Fruit fly (Drosophila melanogaster) whole organism, wandering third instar larva: ENCODE results near the gene tctn.

Experiments
- Abd-B ChIP-seq: fragments of >200 bp; optimal IDR thresholded peaks from 2 replicates; lab custom pipeline; 2017; ENCODE audit warnings: missing biosample characterization, missing genetic modification characterization
- CG32264 ChIP-seq: fragments of 200-800 bp; sonication (Bioruptor generic); optimal IDR thresholded peaks from 2 replicates; lab custom pipeline; 2016; ENCODE audit warnings: missing biosample characterization, missing genetic modification characterization
- CG9705 ChIP-seq: fragments of 200-800 bp; sonication (Bioruptor generic); optimal IDR thresholded peaks from 2 replicates; lab custom pipeline; 2018; ENCODE audit warnings: missing biosample characterization, mild to moderate bottlenecking, missing genetic modification characterization
- CrebA ChIP-seq: fragments of 200-800 bp; sonication (Bioruptor generic); optimal IDR thresholded peaks from 2 replicates; lab custom pipeline; 2016; ENCODE audit warnings: missing biosample characterization, mild to moderate bottlenecking, missing genetic modification characterization, borderline replicate concordance
- Dfd ChIP-seq: fragments of >200 bp; optimal IDR thresholded peaks from 2 replicates; lab custom pipeline; 2017; ENCODE audit warnings: missing biosample characterization, missing genetic modification characterization
- Dif ChIP-seq: fragments of 200-275, 200-300 bp; sonication (Bioruptor generic); optimal IDR thresholded peaks from 2 replicates; lab custom pipeline; 2018; ENCODE audit warnings: missing biosample characterization, missing genetic modification characterization; ENCODE audit not compliant: partially characterized antibody
- GATAd ChIP-seq: sonication (Bioruptor generic); optimal IDR thresholded peaks from 2 replicates; lab custom pipeline; 2016; ENCODE audit warnings: missing biosample characterization, missing genetic modification characterization
- HLH106 ChIP-seq: fragments of 200-800 bp; optimal IDR thresholded peaks from 3 replicates; lab custom pipeline; 2019; ENCODE audit warnings: missing biosample characterization, mild to moderate bottlenecking, missing genetic modification characterization, moderate library complexity
- Hr78 ChIP-seq: fragments of >200 bp; optimal IDR thresholded peaks from 2 replicates; lab custom pipeline; 2017; ENCODE audit warnings: missing biosample characterization, missing genetic modification characterization
- Hr83 ChIP-seq: fragments of 200-300 bp; sonication (Bioruptor generic); optimal IDR thresholded peaks from 2 replicates; lab custom pipeline; 2016; ENCODE audit warnings: missing biosample characterization, mild to moderate bottlenecking, missing genetic modification characterization, moderate library complexity; ENCODE audit not compliant: poor library complexity, severe bottlenecking
- Jra ChIP-seq: sonication (Bioruptor generic); optimal IDR thresholded peaks from 2 replicates; lab custom pipeline; 2016; ENCODE audit warnings: missing biosample characterization, missing genetic modification characterization
- Mio ChIP-seq: sonication (Bioruptor generic); optimal IDR thresholded peaks from 2 replicates; lab custom pipeline; 2016; ENCODE audit warnings: missing biosample characterization, missing genetic modification characterization
- Myc ChIP-seq: fragments of >200 bp; optimal IDR thresholded peaks from 2 replicates; lab custom pipeline; 2017
- N ChIP-seq: fragments of >200 bp; optimal IDR thresholded peaks from 2 replicates; lab custom pipeline; 2018; ENCODE audit warnings: missing biosample characterization, missing external identifiers, missing genetic modification characterization
- Rel ChIP-seq, 2 experiments: fragments of 200-800 bp; sonication (Bioruptor generic) in 1 of 2; optimal IDR thresholded peaks; 2 replicates in 1 of 2; 3 replicates in 1 of 2; lab custom pipeline; 2016 to 2019; ENCODE audit warnings: mild to moderate bottlenecking in 2 of 2, missing biosample characterization in 2 of 2, missing genetic modification characterization in 2 of 2, moderate library complexity in 1 of 2
- Sp1 ChIP-seq: fragments of 200-800 bp; sonication (Bioruptor generic); optimal IDR thresholded peaks from 3 replicates; lab custom pipeline; 2019; ENCODE audit warnings: missing biosample characterization, mild to moderate bottlenecking, missing genetic modification characterization, moderate library complexity
- Vsx2 ChIP-seq: fragments of 200-300, 225-300 bp; sonication (Bioruptor generic); optimal IDR thresholded peaks from 2 replicates; lab custom pipeline; 2018; ENCODE audit warnings: missing biosample characterization, missing genetic modification characterization; ENCODE audit not compliant: partially characterized antibody
- br ChIP-seq: fragments of 200-800 bp; sonication (Bioruptor generic); optimal IDR thresholded peaks from 2 replicates; lab custom pipeline; 2016; ENCODE audit warnings: missing biosample characterization, missing genetic modification characterization
- brk ChIP-seq: fragments of 200-800 bp; sonication (Bioruptor generic); optimal IDR thresholded peaks from 2 replicates; lab custom pipeline; 2016; ENCODE audit warnings: missing biosample characterization, mild to moderate bottlenecking, missing genetic modification characterization
- dl ChIP-seq, 2 experiments: fragments of 175-275, 200-275 bp in 1 of 2; fragments of 200-275 bp in 1 of 2; sonication (Bioruptor generic); optimal IDR thresholded peaks; lab custom pipeline; 2018; ENCODE audit warnings: mild to moderate bottlenecking in 2 of 2, missing biosample characterization in 2 of 2, missing genetic modification characterization in 2 of 2, moderate library complexity in 2 of 2; ENCODE audit not compliant: partially characterized antibody in 2 of 2, insufficient read depth in 1 of 2
- dmrt93B ChIP-seq: fragments of 200-800 bp; sonication (Bioruptor generic); optimal IDR thresholded peaks from 2 replicates; lab custom pipeline; 2018; ENCODE audit warnings: missing biosample characterization, mild to moderate bottlenecking, missing genetic modification characterization
- dsf ChIP-seq: sonication (Bioruptor generic); optimal IDR thresholded peaks from 2 replicates; lab custom pipeline; 2016; ENCODE audit warnings: missing biosample characterization, missing genetic modification characterization, borderline replicate concordance
- ey ChIP-seq: fragments of 200-800 bp; sonication (Bioruptor generic); optimal IDR thresholded peaks from 2 replicates; lab custom pipeline; 2016; ENCODE audit warnings: missing biosample characterization, missing genetic modification characterization
- foxo ChIP-seq, 2 experiments: fragments of 200-800 bp; sonication (Bioruptor generic); optimal IDR thresholded peaks; 2 replicates in 1 of 2; 3 replicates in 1 of 2; lab custom pipeline; 2016 to 2017; ENCODE audit warnings: missing biosample characterization in 2 of 2, missing genetic modification characterization in 2 of 2
- fru ChIP-seq: fragments of 200-800 bp; sonication (Bioruptor generic); optimal IDR thresholded peaks from 3 replicates; lab custom pipeline; 2016; ENCODE audit warnings: missing biosample characterization, mild to moderate bottlenecking, missing genetic modification characterization
- h ChIP-seq: fragments of 200-800 bp; sonication (Bioruptor generic); optimal IDR thresholded peaks from 3 replicates; lab custom pipeline; 2016; ENCODE audit warnings: missing biosample characterization, mild to moderate bottlenecking, missing genetic modification characterization
- jim ChIP-seq: fragments of 175-275, 200-325 bp; sonication (Bioruptor generic); optimal IDR thresholded peaks from 2 replicates; lab custom pipeline; 2016; ENCODE audit warnings: missing biosample characterization, mild to moderate bottlenecking, missing genetic modification characterization
- lola ChIP-seq: fragments of >200 bp; optimal IDR thresholded peaks from 2 replicates; lab custom pipeline; 2017; ENCODE audit warnings: missing biosample characterization, missing genetic modification characterization
- psq ChIP-seq: fragments of 200-800 bp; sonication (Bioruptor generic); optimal IDR thresholded peaks from 3 replicates; lab custom pipeline; 2017; ENCODE audit warnings: missing biosample characterization, mild to moderate bottlenecking, missing genetic modification characterization, moderate library complexity
- sage ChIP-seq: fragments of 200-800 bp; sonication (Bioruptor generic); optimal IDR thresholded peaks from 2 replicates; lab custom pipeline; 2016; ENCODE audit warnings: missing biosample characterization, mild to moderate bottlenecking, missing genetic modification characterization
- sv ChIP-seq: fragments of 200-800 bp; sonication (Bioruptor generic); optimal IDR thresholded peaks from 3 replicates; lab custom pipeline; 2016; ENCODE audit warnings: missing biosample characterization, missing genetic modification characterization
- tai ChIP-seq: sonication (Bioruptor generic); optimal IDR thresholded peaks from 2 replicates; lab custom pipeline; 2016; ENCODE audit warnings: missing biosample characterization, missing genetic modification characterization
- woc ChIP-seq: sonication (Bioruptor generic); optimal IDR thresholded peaks from 2 replicates; lab custom pipeline; 2016; ENCODE audit warnings: missing biosample characterization, mild to moderate bottlenecking, missing genetic modification characterization

The tctn gene

DNA sequence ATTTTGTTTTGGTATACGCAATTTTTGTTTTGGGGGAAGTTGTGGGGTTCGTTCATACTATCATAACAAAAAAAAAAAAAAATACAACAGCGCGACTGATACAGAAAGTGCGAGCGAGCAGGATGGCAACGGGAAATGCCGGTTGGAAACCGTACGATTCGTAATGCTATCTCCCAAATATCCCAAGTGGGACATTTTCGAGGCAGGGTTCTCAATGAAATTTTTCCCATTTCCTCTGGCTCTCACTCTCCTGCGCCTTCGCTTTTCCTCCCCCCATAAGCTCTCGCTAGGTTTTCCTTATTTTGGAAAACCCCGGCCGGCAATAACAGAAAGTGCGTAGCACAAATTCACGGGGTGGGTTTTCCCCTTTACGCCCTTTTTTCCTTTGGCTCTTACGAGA is 38.2 kb downstream of the tctn start:
- TF ChIP-seq ey = no peak
- no peak for TF ChIP-seq h (GFP tag; lab: Kevin White, UChicago)
- TF ChIP-seq CrebA (GFP tag; lab: Kevin White, UChicago) = no peak
- TF ChIP-seq dsf = no peak
- no peak for TF ChIP-seq psq
- TF ChIP-seq CG32264 (GFP tag; lab: Kevin White, UChicago) = no peak
- no peak for TF ChIP-seq lola (GFP tag; lab: Kevin White, UChicago)
- TF ChIP-seq GATAd (GFP tag; lab: Kevin White, UChicago) = no peak
- TF ChIP-seq Hr78 = no peak
- no peak for TF ChIP-seq foxo (GFP tag; optimal IDR thresholded peaks at IDR 0.05; lab: Kevin White, UChicago)
- TF ChIP-seq woc (GFP tag; lab: Kevin White, UChicago) = no peak
- no peak for TF ChIP-seq br (GFP tag; lab: Kevin White, UChicago)
- TF ChIP-seq fru (GFP tag; lab: Kevin White, UChicago) = no peak
- TF ChIP-seq jim (GFP tag; lab: Kevin White, UChicago) = no peak
- TF ChIP-seq dmrt93B = no peak
- TF ChIP-seq sv = no peak
- no peak for TF ChIP-seq Jra (GFP tag; lab: Kevin White, UChicago)

- TF ChIP-seq Dfd = peak; percentile 29
- no peak for TF ChIP-seq CG32264 (GFP tag; lab: Kevin White, UChicago)
Measured at dm6 chr2L:6090786-6091716, 39.4 kb downstream of the tctn start, which contains the start of gene CG45075. CG45075 (plus strand) TSS chr2L:6091412.

dm6 chr2L:6090365-6090764 is 40.1 kb downstream of the tctn start:
- TF ChIP-seq GATAd (GFP tag; lab: Kevin White, UChicago) = no peak
- TF ChIP-seq Rel (GFP tag; optimal IDR thresholded peaks at IDR 0.05; lab: Kevin White, UChicago) = no peak
- peak; percentile 82 for TF ChIP-seq Rel (tag; optimal IDR thresholded peaks at IDR 0.05; lab: Kevin White, UChicago)
- TF ChIP-seq, all 38 proteins: peak for 1

DNA sequence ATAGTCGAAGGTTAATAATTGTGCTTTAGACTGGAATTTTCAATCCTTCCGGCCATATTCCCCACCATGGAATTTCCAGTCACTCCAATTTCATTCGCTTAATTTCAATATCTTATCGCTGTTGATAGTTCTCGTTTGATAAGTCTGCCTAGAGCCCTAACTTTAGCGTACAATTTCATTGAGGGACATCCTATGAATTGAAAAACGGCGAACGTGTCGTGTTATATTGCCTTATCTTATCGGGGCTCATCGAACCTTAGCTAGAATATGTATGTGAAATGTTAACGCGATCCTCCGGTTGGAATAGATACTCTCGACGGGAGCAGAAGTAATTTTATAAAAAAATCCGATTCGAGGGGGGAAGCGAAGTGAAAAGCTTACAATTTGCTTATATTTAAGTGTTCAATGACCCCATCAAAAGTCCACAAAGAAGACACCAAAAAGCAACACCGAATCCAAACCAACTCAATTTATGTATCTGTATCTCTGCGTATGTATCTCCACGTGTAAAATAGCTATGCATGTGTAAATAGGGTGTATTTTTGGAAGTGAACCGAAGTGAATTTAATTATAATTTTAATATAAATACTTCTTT is 40.8 kb downstream of the tctn start:
- TF ChIP-seq brk (GFP tag; lab: Kevin White, UChicago) (no peak), Rel (GFP tag; optimal IDR thresholded peaks at IDR 0.05; lab: Kevin White, UChicago) (no peak), Rel (tag; optimal IDR thresholded peaks at IDR 0.05; lab: Kevin White, UChicago) (peak; percentile 88), CG9705 (GFP tag; lab: Kevin White, UChicago) (no peak), dsf (no peak), woc (GFP tag; lab: Kevin White, UChicago) (no peak)
- TF ChIP-seq, all 38 proteins: peak for 1

DNA sequence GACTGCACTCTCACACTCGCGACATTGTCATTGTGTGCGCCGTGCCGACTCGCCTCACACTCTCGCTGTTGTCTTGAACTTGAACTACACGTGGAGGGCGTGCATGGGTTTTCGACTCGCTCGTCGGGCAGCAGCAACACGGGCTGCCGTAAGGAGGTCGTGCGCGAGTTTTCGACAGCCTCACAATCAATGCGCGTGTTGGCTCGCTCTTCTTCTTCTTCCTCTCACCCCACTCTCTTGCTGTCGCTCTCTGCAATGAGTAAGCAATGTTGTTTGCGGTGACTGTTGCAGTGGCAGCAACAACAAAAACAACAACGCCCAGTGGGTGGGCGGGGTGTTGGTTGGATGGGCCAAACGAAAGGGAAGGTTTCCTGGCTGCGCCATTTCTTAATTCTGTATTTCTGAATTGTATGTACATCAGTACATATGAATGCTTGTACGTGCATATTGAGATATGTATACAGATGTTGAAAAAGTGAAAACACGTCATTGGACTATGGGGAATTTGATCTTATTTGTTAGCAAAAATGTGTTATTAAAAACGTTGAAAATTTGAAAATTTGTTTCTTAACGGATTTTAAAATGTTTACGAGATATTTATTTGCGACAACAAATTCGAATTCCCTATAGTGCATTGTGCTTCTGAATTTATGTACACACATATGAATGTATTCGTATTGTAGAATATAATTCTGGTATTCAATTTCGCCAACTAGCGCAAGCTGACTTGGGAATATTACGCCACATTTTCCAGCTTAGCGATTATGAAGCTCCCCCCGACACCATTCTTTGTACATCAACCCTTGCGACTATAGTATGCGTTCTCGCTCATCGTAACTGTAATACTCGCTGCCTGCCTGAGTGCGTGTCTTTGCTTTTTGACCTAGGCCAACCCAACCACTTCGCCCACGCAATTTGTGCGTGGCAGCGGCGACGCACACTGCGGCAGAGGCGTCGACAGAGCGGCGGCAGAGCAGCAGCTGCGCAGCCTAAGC is 41.8 kb downstream of the tctn start:
- TF ChIP-seq tai (GFP tag; lab: Kevin White, UChicago) (peak; percentile 98), Hr78 (no peak), Vsx2 (GFP tag; lab: Kevin White, UChicago) (peak; percentile 48), Myc (lab: Kevin White, UChicago) (no peak), Sp1 (GFP tag; lab: Kevin White, UChicago) (peak; percentile 49), psq (peak; percentile 56), br (GFP tag; lab: Kevin White, UChicago) (peak; percentile 22), Rel (GFP tag; optimal IDR thresholded peaks at IDR 0.05; lab: Kevin White, UChicago) (no peak), Rel (tag; optimal IDR thresholded peaks at IDR 0.05; lab: Kevin White, UChicago) (peak; percentile 87), HLH106 (tag; lab: Kevin White, UChicago) (peak; percentile 29), jim (GFP tag; lab: Kevin White, UChicago) (peak; percentile 39), Abd-B (no peak), h (GFP tag; lab: Kevin White, UChicago) (peak; percentile 95), lola (GFP tag; lab: Kevin White, UChicago) (no peak), N (GFP tag; lab: Kevin White, UChicago) (no peak), Jra (GFP tag; lab: Kevin White, UChicago) (peak; percentile 96), brk (GFP tag; lab: Kevin White, UChicago) (no peak), Hr83 (GFP tag; lab: Kevin White, UChicago) (peak; percentile 9), CG32264 (GFP tag; lab: Kevin White, UChicago) (no peak), Dif (peak; percentile 83), foxo (GFP tag; optimal IDR thresholded peaks at IDR 0.05; lab: Kevin White, UChicago) (no peak), Dfd (no peak), CrebA (GFP tag; lab: Kevin White, UChicago) (no peak), dl (GFP tag; optimal IDR thresholded peaks at IDR 0.05; lab: Kevin White, UChicago; ENCODE audit: insufficient read depth in 1 of 2, partially characterized antibody in 2 of 2) (peak; percentile 58 to 74), CG9705 (GFP tag; lab: Kevin White, UChicago) (peak; percentile 21), ey (peak; percentile 6), sage (GFP tag; lab: Kevin White, UChicago) (peak; percentile 29), Mio (GFP tag; lab: Kevin White, UChicago) (no peak)
